Worm (Caenorhabditis elegans): Measurements from ENCODE around the gene K08D8.7.

Gene K08D8.7

DNA sequence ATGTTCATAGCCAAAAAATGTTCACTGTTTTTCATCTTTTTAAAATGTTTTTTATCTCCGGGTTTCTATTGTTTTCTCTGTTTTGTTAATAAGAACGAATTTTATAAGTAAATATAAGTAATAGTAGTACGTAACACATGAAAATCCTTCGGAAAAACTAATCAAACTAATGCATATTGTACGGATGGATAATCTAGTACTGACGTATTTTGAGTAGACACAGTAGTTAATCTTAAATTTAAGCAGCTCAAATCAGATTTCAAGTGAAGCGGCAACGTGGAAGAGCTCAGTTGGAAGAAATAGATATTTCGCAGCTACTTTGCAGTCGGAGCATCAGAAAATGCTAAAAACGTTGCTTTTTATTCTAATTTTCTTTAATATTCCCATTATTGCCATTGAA is 36.8 kb upstream of the K08D8.7 start, which contains the start of gene gcy-18 (continued):
- TF ChIP-seq pbrm-1 (GFP tag; IDR thresholded peaks at IDR 0.05), result no peak
- no peak for TF ChIP-seq madf-3 (GFP tag; IDR thresholded peaks at IDR 0.05)
- TF ChIP-seq egl-44 (GFP tag; IDR thresholded peaks at IDR 0.05), result no peak
- no peak for TF ChIP-seq snpc-3.4 (tag; optimal IDR thresholded peaks at IDR 0.05)

ce11 chrIV:12865884-12866283 is 30.7 kb upstream of the K08D8.7 start, which contains the start of gene clec-186:
Gene clec-186 (plus strand): TSS chrIV:12866109.
- TF ChIP-seq aptf-2 (GFP tag; conservative IDR thresholded peaks at IDR 0.05), result no peak
- TF ChIP-seq ets-4 (GFP tag; optimal IDR thresholded peaks at IDR 0.05), result no peak
- TF ChIP-seq atf-7 (tag; optimal IDR thresholded peaks at IDR 0.05), result peak; percentile 0
- TF ChIP-seq D2030.7 (GFP tag; IDR thresholded peaks at IDR 0.05), result no peak
- no peak for TF ChIP-seq C06A6.2 (GFP tag; conservative IDR thresholded peaks at IDR 0.05)
- TF ChIP-seq egrh-3 (GFP tag; IDR thresholded peaks at IDR 0.05), result no peak
- no peak for TF ChIP-seq gei-17 (GFP tag; optimal IDR thresholded peaks at IDR 0.05)
- no peak for TF ChIP-seq attf-6 (GFP tag; IDR thresholded peaks at IDR 0.05)
- TF ChIP-seq hsf-1 (GFP tag; IDR thresholded peaks at IDR 0.05), result no peak
- TF ChIP-seq K11D2.4 (GFP tag; IDR thresholded peaks at IDR 0.05), result no peak
- TF ChIP-seq dox-1 (GFP tag; IDR thresholded peaks at IDR 0.05), result peak; percentile 53
- no peak for TF ChIP-seq madf-3 (GFP tag; IDR thresholded peaks at IDR 0.05)
- TF ChIP-seq hmg-1.2 (GFP tag; IDR thresholded peaks at IDR 0.05), result no peak
- no peak for TF ChIP-seq repo-1 (tag; optimal IDR thresholded peaks at IDR 0.05)
- TF ChIP-seq akir-1 (GFP tag; optimal IDR thresholded peaks at IDR 0.05), result no peak
- TF ChIP-seq ztf-22 (GFP tag; optimal IDR thresholded peaks at IDR 0.05), result peak; percentile 11
- TF ChIP-seq nfya-2 (GFP tag; IDR thresholded peaks at IDR 0.05), result no peak
- TF ChIP-seq B0019.2 (GFP tag; conservative IDR thresholded peaks at IDR 0.05), result no peak
- no peak for TF ChIP-seq sdz-38 (tag; optimal IDR thresholded peaks at IDR 0.05)
- TF ChIP-seq nfyb-1 (GFP tag; IDR thresholded peaks at IDR 0.05), result 0 out of 2 replicates have a peak, but pooled peaks have one; percentile 24
- no peak for TF ChIP-seq madf-8 (GFP tag; conservative IDR thresholded peaks at IDR 0.05)
- no peak for TF ChIP-seq C17E4.6 (GFP tag; IDR thresholded peaks at IDR 0.05)
- TF ChIP-seq nhr-80 (tag; optimal IDR thresholded peaks at IDR 0.05), result peak; percentile 90
- TF ChIP-seq dpl-1 (GFP tag; optimal IDR thresholded peaks at IDR 0.05), result no peak

DNA sequence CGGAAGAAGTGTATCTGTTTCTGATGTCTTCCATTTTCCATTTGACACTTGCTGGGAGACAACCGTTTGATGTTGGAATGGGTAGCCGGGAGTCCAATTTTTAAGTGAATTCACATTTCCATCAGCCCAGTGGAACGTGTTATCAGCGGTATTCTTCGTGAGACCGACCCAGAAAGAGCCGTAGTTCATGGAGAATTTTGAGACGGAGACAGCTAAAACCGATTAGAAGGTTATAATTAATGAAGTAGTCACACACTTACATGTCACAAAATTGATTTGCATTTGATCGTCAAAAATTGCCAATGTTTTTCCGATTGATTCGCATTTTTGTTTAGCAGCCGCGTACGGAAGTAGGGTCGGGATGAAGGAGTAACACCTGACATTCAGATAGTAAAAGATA is 27.2 kb upstream of the K08D8.7 start:
- TF ChIP-seq ets-4 (GFP tag; optimal IDR thresholded peaks at IDR 0.05) (peak; percentile 26), somi-1 (GFP tag; optimal IDR thresholded peaks at IDR 0.05) (no peak), let-607 (tag; optimal IDR thresholded peaks at IDR 0.05) (peak in 1 of 2 experiments; percentile 16), F23B12.7 (tag; optimal IDR thresholded peaks at IDR 0.05; ENCODE audit: insufficient read depth) (no peak), B0035.1 (tag; optimal IDR thresholded peaks at IDR 0.05) (no peak), zim-3 (tag; optimal IDR thresholded peaks at IDR 0.05) (no peak), lir-1 (GFP tag; conservative IDR thresholded peaks at IDR 0.05) (no peak), nhr-80 (tag; optimal IDR thresholded peaks at IDR 0.05) (peak; percentile 88), pha-4 (tag; optimal IDR thresholded peaks at IDR 0.05) (no peak), ztf-25 (GFP tag; IDR thresholded peaks at IDR 0.05) (no peak), ztf-18 (tag; optimal IDR thresholded peaks at IDR 0.05) (no peak), tlf-1 (GFP tag; optimal IDR thresholded peaks at IDR 0.05) (no peak)

Data from whole organism, young adult.